Worm (Caenorhabditis elegans) whole organism, late embryonic: ENCODE results near the gene R03G8.6.

Experiments
- C08G9.2 ChIP-seq: sonication (generic microtip); optimal IDR thresholded peaks from 2 replicates; lab custom pipeline; 2016; ENCODE audit warnings: mild to moderate bottlenecking, missing genetic modification characterization, moderate library complexity, missing compliant biosample characterization
- ceh-24 ChIP-seq: sonication (generic microtip); optimal IDR thresholded peaks from 2 replicates; lab custom pipeline; 2016; ENCODE audit warnings: mild to moderate bottlenecking, missing genetic modification characterization, missing compliant biosample characterization
- unc-3 ChIP-seq, 2 experiments: fragments of 200-800 bp in 1 of 2; sonication (Bioruptor generic) in 1 of 2; sonication (generic microtip) in 1 of 2; conservative IDR thresholded peaks in 1 of 2; optimal IDR thresholded peaks in 1 of 2; 2 replicates each; pipeline versions ENCODE4 v1.3.6 to Lab custom; 2016 to 2022; ENCODE audit warnings: missing compliant biosample characterization in 2 of 2, missing genetic modification characterization in 2 of 2, missing genetic modification reagents in 1 of 2

DNA sequence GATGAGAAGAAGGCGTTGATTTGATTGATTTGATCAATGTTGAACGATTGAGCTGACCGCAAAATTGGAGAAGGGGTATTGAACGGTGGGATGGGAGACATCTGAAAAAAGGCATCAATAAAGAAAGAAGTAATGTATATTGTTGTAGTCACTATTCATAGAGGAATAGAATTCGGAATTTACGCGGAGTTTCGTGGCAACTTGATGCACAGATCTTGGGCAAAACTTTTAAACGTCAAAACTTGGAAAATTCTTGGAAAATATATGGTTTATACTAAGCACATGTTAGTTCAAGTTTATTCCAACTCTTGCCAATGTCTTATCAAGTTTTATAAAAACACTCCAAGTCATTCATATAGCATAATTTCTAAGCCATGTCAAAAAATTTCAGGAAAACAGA lies 26.1 kb upstream of the R03G8.6 start, which contains the start of gene F17H10.4:
- no peak for TF ChIP-seq C08G9.2 (tag; lab: Kevin White, UChicago)
- no peak for TF ChIP-seq ceh-24 (tag; lab: Kevin White, UChicago)
- no peak for TF ChIP-seq unc-3 (GFP tag; conservative IDR thresholded peaks at IDR 0.05; lab: Robert Waterston, UW)
- TF ChIP-seq unc-3 (tag; optimal IDR thresholded peaks at IDR 0.05; lab: Kevin White, UChicago) = no peak
